Fruit fly (Drosophila melanogaster): ENCODE results near the gene Wnt5.

The Wnt5 gene

dm6 chrX:18541915-18542314, 36.7 kb upstream of the Wnt5 start (continued):
- TF ChIP-seq sob (GFP tag; IDR thresholded peaks at IDR 0.05) (no peak), sisA (GFP tag; IDR thresholded peaks at IDR 0.05) (peak; percentile 38; the same call in 1 of the 2 replicates), CG7928 (GFP tag; optimal IDR thresholded peaks at IDR 0.05) (no peak), dysf (GFP tag; IDR thresholded peaks at IDR 0.05) (no peak), CG15479 (GFP tag; optimal IDR thresholded peaks at IDR 0.05) (no peak), CG8281 (tag; optimal IDR thresholded peaks at IDR 0.05) (no peak), CG1832 (GFP tag; optimal IDR thresholded peaks at IDR 0.05) (no peak), kah (GFP tag; optimal IDR thresholded peaks at IDR 0.05) (no peak), slbo (GFP tag; IDR thresholded peaks at IDR 0.05) (peak; percentile 10; the same call in 1 of the 2 replicates), CG3407 (GFP tag; optimal IDR thresholded peaks at IDR 0.05) (no peak), CG15696 (tag; optimal IDR thresholded peaks at IDR 0.05) (no peak), psq (GFP tag; optimal IDR thresholded peaks at IDR 0.05) (no peak), CG9727 (GFP tag; optimal IDR thresholded peaks at IDR 0.05) (no peak), Gsc (GFP tag; IDR thresholded peaks at IDR 0.05) (no peak), Dp (GFP tag; optimal IDR thresholded peaks at IDR 0.05) (no peak), HLH54F (GFP tag; optimal IDR thresholded peaks at IDR 0.05) (no peak), CG4730 (GFP tag; IDR thresholded peaks at IDR 0.05) (no peak), PHDP (tag; optimal IDR thresholded peaks at IDR 0.05) (peak; percentile 19), CG6254 (GFP tag; optimal IDR thresholded peaks at IDR 0.05) (peak; percentile 25), CG2116 (GFP tag; optimal IDR thresholded peaks at IDR 0.05) (no peak), CG14050 (GFP tag; IDR thresholded peaks at IDR 0.05) (no peak), MESR4 (GFP tag; optimal IDR thresholded peaks at IDR 0.05) (no peak), Awh (GFP tag; IDR thresholded peaks at IDR 0.05) (no peak), CrebB (tag; optimal IDR thresholded peaks at IDR 0.05) (no peak), CG10431 (GFP tag; optimal IDR thresholded peaks at IDR 0.05) (no peak), Xbp1 (GFP tag; optimal IDR thresholded peaks at IDR 0.05) (peak; percentile 6), stc (GFP tag; IDR thresholded peaks at IDR 0.05) (0 out of 2 replicates have a peak, but pooled peaks have one; percentile 14), Abd-B (GFP tag; optimal IDR thresholded peaks at IDR 0.05) (no peak), tup (GFP tag; optimal IDR thresholded peaks at IDR 0.05) (no peak), mld (GFP tag; IDR thresholded peaks at IDR 0.05; ENCODE audit: partially characterized antibody) (no peak), zen2 (GFP tag; IDR thresholded peaks at IDR 0.05; ENCODE audit: partially characterized antibody) (no peak), CG6813 (GFP tag; optimal IDR thresholded peaks at IDR 0.05) (no peak), toy (GFP tag; IDR thresholded peaks at IDR 0.05) (no peak), CG4328 (GFP tag; optimal IDR thresholded peaks at IDR 0.05) (no peak), Six4 (GFP tag; optimal IDR thresholded peaks at IDR 0.05) (no peak), bsh (GFP tag; optimal IDR thresholded peaks at IDR 0.05) (peak; percentile 4 to 43), CG11696 (GFP tag; IDR thresholded peaks at IDR 0.05) (no peak), Doc2 (GFP tag; IDR thresholded peaks at IDR 0.05) (no peak), dimm (GFP tag; IDR thresholded peaks at IDR 0.05) (no peak), p53 (GFP tag; optimal IDR thresholded peaks at IDR 0.05) (no peak), HmgZ (tag; optimal IDR thresholded peaks at IDR 0.05) (no peak), CG12071 (GFP tag; optimal IDR thresholded peaks at IDR 0.05) (no peak), Jarid2 (GFP tag; optimal IDR thresholded peaks at IDR 0.05) (no peak), ems (GFP tag; optimal IDR thresholded peaks at IDR 0.05) (no peak), Poxn (GFP tag; IDR thresholded peaks at IDR 0.05) (no peak), chn (GFP tag; optimal IDR thresholded peaks at IDR 0.05) (no peak), Myb (GFP tag; optimal IDR thresholded peaks at IDR 0.05) (no peak), jigr1 (GFP tag; IDR thresholded peaks at IDR 0.05) (no peak), Hr39 (optimal IDR thresholded peaks at IDR 0.05) (no peak), da (GFP tag; optimal IDR thresholded peaks at IDR 0.05) (no peak), CG18011 (GFP tag; optimal IDR thresholded peaks at IDR 0.05) (no peak), CG11247 (GFP tag; IDR thresholded peaks at IDR 0.05) (no peak)

Data from whole organism, embryonic.